Fruit fly (Drosophila melanogaster) whole organism, prepupa: ENCODE results near the gene Cdc50.
A peak's percentile ranks its signal among the peaks of the same experiment; 100 is the strongest.

Source experiments
- CG10631 ChIP-seq: fragments of 200-800 bp; sonication (Bioruptor generic); optimal IDR thresholded peaks from 2 replicates; lab custom pipeline; 2016; ENCODE audit warnings: missing biosample characterization, missing genetic modification characterization
- CG11294 ChIP-seq: fragments of 200-800 bp; sonication (Bioruptor generic); IDR thresholded peaks from 2 replicates; pipeline ENCODE4 v1.3.6; 2022; ENCODE audit warnings: missing biosample characterization, missing genetic modification characterization
- CG11902 ChIP-seq: fragments of 200-800 bp; sonication (Bioruptor generic); optimal IDR thresholded peaks from 3 replicates; lab custom pipeline; 2016; ENCODE audit warnings: missing biosample characterization, missing genetic modification characterization
- CG15336 ChIP-seq: fragments of 200-800 bp; sonication (Bioruptor generic); IDR thresholded peaks from 2 replicates; pipeline ENCODE4 v1.3.6; 2022; ENCODE audit warnings: missing biosample characterization, missing genetic modification characterization
- CG1621 ChIP-seq: fragments of 200-800 bp; sonication (Bioruptor generic); optimal IDR thresholded peaks from 3 replicates; lab custom pipeline; 2018; ENCODE audit warnings: missing biosample characterization, mild to moderate bottlenecking, missing genetic modification characterization
- CG16779 ChIP-seq: fragments of 200-800 bp; sonication (Bioruptor generic); optimal IDR thresholded peaks from 3 replicates; lab custom pipeline; 2017; ENCODE audit warnings: missing biosample characterization, mild to moderate bottlenecking, missing genetic modification characterization
- CG3032 ChIP-seq: fragments of 200-800 bp; optimal IDR thresholded peaks from 2 replicates; lab custom pipeline; 2019; ENCODE audit warnings: missing biosample characterization, mild to moderate bottlenecking, missing genetic modification characterization, moderate library complexity
- CG31627 ChIP-seq: fragments of 200-800 bp; sonication (Bioruptor generic); optimal IDR thresholded peaks from 3 replicates; lab custom pipeline; 2016; ENCODE audit warnings: missing biosample characterization, missing genetic modification characterization
- CG32006 ChIP-seq: fragments of 200-800 bp; sonication (Bioruptor generic); optimal IDR thresholded peaks from 3 replicates; lab custom pipeline; 2017; ENCODE audit warnings: missing biosample characterization, mild to moderate bottlenecking, missing genetic modification characterization
- CG34406 ChIP-seq: fragments of 200-800 bp; sonication (Bioruptor generic); optimal IDR thresholded peaks from 3 replicates; lab custom pipeline; 2016; ENCODE audit warnings: missing biosample characterization, missing genetic modification characterization
- CG3919 ChIP-seq: fragments of 200-800 bp; sonication (Bioruptor generic); optimal IDR thresholded peaks from 3 replicates; lab custom pipeline; 2016; ENCODE audit warnings: missing biosample characterization, missing genetic modification characterization
- CG6163 ChIP-seq: fragments of 200-800 bp; sonication (Bioruptor generic); IDR thresholded peaks from 3 replicates; pipeline ENCODE4 v1.3.6; 2022; ENCODE audit warnings: missing biosample characterization, missing genetic modification characterization
- CG6276 ChIP-seq: fragments of 200-800 bp; sonication (Bioruptor generic); optimal IDR thresholded peaks from 2 replicates; lab custom pipeline; 2017; ENCODE audit warnings: missing biosample characterization, mild to moderate bottlenecking, missing genetic modification characterization
- CG6792 ChIP-seq: fragments of 200-800 bp; sonication (Bioruptor generic); optimal IDR thresholded peaks from 3 replicates; lab custom pipeline; 2016; ENCODE audit warnings: missing biosample characterization, missing genetic modification characterization
- CG6808 ChIP-seq: fragments of 200-800 bp; sonication (Bioruptor generic); optimal IDR thresholded peaks from 3 replicates; lab custom pipeline; 2017; ENCODE audit warnings: missing biosample characterization, missing genetic modification characterization, mild to moderate bottlenecking, moderate library complexity, missing genetic modification reagents
- CG6854 ChIP-seq: fragments of 200-800 bp; sonication (Bioruptor generic); optimal IDR thresholded peaks from 2 replicates; lab custom pipeline; 2017; ENCODE audit warnings: missing biosample characterization, mild to moderate bottlenecking, missing genetic modification characterization
- CG8119 ChIP-seq: fragments of 200-800 bp; sonication (Bioruptor generic); IDR thresholded peaks from 3 replicates; pipeline ENCODE4 v1.3.6; 2022; ENCODE audit warnings: missing biosample characterization, missing genetic modification characterization
- CG8319 ChIP-seq: fragments of 200-800 bp; sonication (Bioruptor generic); optimal IDR thresholded peaks from 3 replicates; lab custom pipeline; 2016; ENCODE audit warnings: missing biosample characterization, missing genetic modification characterization
- CG9139 ChIP-seq: fragments of 200-800 bp; sonication (Bioruptor generic); optimal IDR thresholded peaks from 3 replicates; lab custom pipeline; 2017; ENCODE audit warnings: missing biosample characterization, mild to moderate bottlenecking, missing genetic modification characterization
- Eip75B ChIP-seq: fragments of 200-800 bp; sonication (Bioruptor generic); optimal IDR thresholded peaks from 3 replicates; lab custom pipeline; 2016; ENCODE audit warnings: missing biosample characterization, missing genetic modification characterization
- Eip78C ChIP-seq: fragments of 200-800 bp; sonication (Bioruptor generic); peaks from one replicate; lab custom pipeline; 2016; ENCODE audit warnings: missing biosample characterization, missing genetic modification characterization
- Eip93F ChIP-seq: fragments of 200-800 bp; sonication (Bioruptor generic); optimal IDR thresholded peaks from 2 replicates; lab custom pipeline; 2016; ENCODE audit warnings: missing biosample characterization, mild to moderate bottlenecking, missing genetic modification characterization
- Ets21C ChIP-seq: fragments of 200-800 bp; sonication (Bioruptor generic); optimal IDR thresholded peaks from 3 replicates; lab custom pipeline; 2016; ENCODE audit warnings: missing biosample characterization, missing genetic modification characterization
- Ets96B ChIP-seq: fragments of 200-800 bp; optimal IDR thresholded peaks from 2 replicates; lab custom pipeline; 2019; ENCODE audit warnings: missing biosample characterization, mild to moderate bottlenecking, missing genetic modification characterization, moderate library complexity
- Gug ChIP-seq: fragments of 200-800 bp; sonication (Bioruptor generic); IDR thresholded peaks from 2 replicates; pipeline ENCODE4 v1.3.6; 2022; ENCODE audit warnings: missing biosample characterization, missing genetic modification characterization
- Hr4 ChIP-seq: fragments of 200-800 bp; sonication (Bioruptor generic); optimal IDR thresholded peaks from 3 replicates; lab custom pipeline; 2016; ENCODE audit warnings: missing biosample characterization, missing genetic modification characterization
- Lpt ChIP-seq: fragments of 200-800 bp; sonication (Bioruptor generic); optimal IDR thresholded peaks from 3 replicates; lab custom pipeline; 2016; ENCODE audit warnings: missing biosample characterization, missing genetic modification characterization
- Met ChIP-seq: fragments of 200-800 bp; sonication (Bioruptor generic); optimal IDR thresholded peaks from 3 replicates; lab custom pipeline; 2016; ENCODE audit warnings: missing biosample characterization, missing genetic modification characterization
- OdsH ChIP-seq: fragments of 200-800 bp; sonication (Bioruptor generic); optimal IDR thresholded peaks from 3 replicates; lab custom pipeline; 2016; ENCODE audit warnings: missing biosample characterization, missing genetic modification characterization
- Smox ChIP-seq: fragments of 200-800 bp; sonication (Bioruptor generic); optimal IDR thresholded peaks from 3 replicates; lab custom pipeline; 2016; ENCODE audit warnings: missing biosample characterization, missing genetic modification characterization
- Sox14 ChIP-seq: fragments of 200-800 bp; sonication (Bioruptor generic); optimal IDR thresholded peaks from 3 replicates; lab custom pipeline; 2016; ENCODE audit warnings: missing biosample characterization, missing genetic modification characterization
- Sox15 ChIP-seq: fragments of 200-800 bp; sonication (Bioruptor generic); optimal IDR thresholded peaks from 3 replicates; lab custom pipeline; 2016; ENCODE audit warnings: missing biosample characterization, missing genetic modification characterization
- acj6 ChIP-seq: fragments of 200-800 bp; sonication (Bioruptor generic); optimal IDR thresholded peaks from 3 replicates; lab custom pipeline; 2016; ENCODE audit warnings: missing biosample characterization, missing genetic modification characterization
- cyc ChIP-seq: fragments of 200-800 bp; sonication (Bioruptor generic); optimal IDR thresholded peaks from 3 replicates; lab custom pipeline; 2016; ENCODE audit warnings: missing biosample characterization, missing genetic modification characterization
- dac ChIP-seq: fragments of 200-800 bp; sonication (Bioruptor generic); optimal IDR thresholded peaks from 2 replicates; lab custom pipeline; 2017; ENCODE audit warnings: missing biosample characterization, mild to moderate bottlenecking, missing genetic modification characterization
- dsx ChIP-seq: fragments of 200-800 bp; optimal IDR thresholded peaks from 3 replicates; lab custom pipeline; 2019; ENCODE audit warnings: missing biosample characterization, mild to moderate bottlenecking, missing genetic modification characterization, moderate library complexity; ENCODE audit not compliant: poor library complexity, severe bottlenecking
- eg ChIP-seq: fragments of 200-800 bp; sonication (Bioruptor generic); IDR thresholded peaks from 3 replicates; pipeline ENCODE4 v1.3.6; 2022; ENCODE audit warnings: missing biosample characterization, missing genetic modification characterization
- esn ChIP-seq: fragments of 200-800 bp; sonication (Bioruptor generic); optimal IDR thresholded peaks from 2 replicates; lab custom pipeline; 2016; ENCODE audit warnings: missing biosample characterization, mild to moderate bottlenecking, missing genetic modification characterization, moderate library complexity
- fd59A ChIP-seq: fragments of 200-800 bp; sonication (Bioruptor generic); optimal IDR thresholded peaks from 2 replicates; lab custom pipeline; 2017; ENCODE audit warnings: missing biosample characterization, mild to moderate bottlenecking, missing genetic modification characterization, missing genetic modification reagents
- fkh ChIP-seq: fragments of 200-800 bp; sonication (Bioruptor generic); optimal IDR thresholded peaks from 3 replicates; lab custom pipeline; 2017; ENCODE audit warnings: missing biosample characterization, mild to moderate bottlenecking, missing genetic modification characterization, moderate library complexity
- lz ChIP-seq: fragments of 200-800 bp; sonication (Bioruptor generic); optimal IDR thresholded peaks from 3 replicates; lab custom pipeline; 2016; ENCODE audit warnings: missing biosample characterization, missing genetic modification characterization
- net ChIP-seq: fragments of 200-800 bp; sonication (Bioruptor generic); optimal IDR thresholded peaks from 3 replicates; lab custom pipeline; 2016; ENCODE audit warnings: missing biosample characterization, missing genetic modification characterization
- pdm3 ChIP-seq: fragments of 200-800 bp; sonication (Bioruptor generic); optimal IDR thresholded peaks from 3 replicates; lab custom pipeline; 2016; ENCODE audit warnings: missing biosample characterization, missing genetic modification characterization
- salr ChIP-seq, 2 experiments: fragments of 200-800 bp; sonication (Bioruptor generic); optimal IDR thresholded peaks; 3 replicates each; lab custom pipeline; 2016 to 2018; ENCODE audit warnings: missing biosample characterization in 2 of 2, missing genetic modification characterization in 2 of 2, mild to moderate bottlenecking in 1 of 2
- spab ChIP-seq: fragments of 200-800 bp; sonication (Bioruptor generic); optimal IDR thresholded peaks from 2 replicates; lab custom pipeline; 2017; ENCODE audit warnings: missing biosample characterization, mild to moderate bottlenecking, missing genetic modification characterization, missing genetic modification reagents
- ss ChIP-seq, 2 experiments: fragments of 200-800 bp; sonication (Bioruptor generic); optimal IDR thresholded peaks; 2 replicates in 1 of 2; 3 replicates in 1 of 2; lab custom pipeline; 2017 to 2018; ENCODE audit warnings: mild to moderate bottlenecking in 2 of 2, missing biosample characterization in 2 of 2, missing genetic modification characterization in 2 of 2, moderate library complexity in 1 of 2
- svp ChIP-seq: fragments of 200-800 bp; sonication (Bioruptor generic); peaks from one replicate; lab custom pipeline; 2016; ENCODE audit warnings: missing biosample characterization, missing genetic modification characterization
- topi ChIP-seq: fragments of 200-800 bp; sonication (Bioruptor generic); optimal IDR thresholded peaks from 3 replicates; lab custom pipeline; 2016; ENCODE audit warnings: missing biosample characterization, missing genetic modification characterization
- vri ChIP-seq: fragments of 200-800 bp; sonication (Bioruptor generic); optimal IDR thresholded peaks from 3 replicates; lab custom pipeline; 2016; ENCODE audit warnings: missing biosample characterization, mild to moderate bottlenecking, missing genetic modification characterization

Cdc50 gene

dm6 chrX:16448252-16449191 is 7.4 kb upstream of the Cdc50 start, which contains the start of the genes CG34015 and eIF4H1:
Gene CG34015, minus strand, starts transcription at chrX:16448302.
Gene eIF4H1, plus strand, starts transcription at chrX:16448665.
- TF ChIP-seq CG8119 (GFP tag; lab: Robert Waterston, UW): peak; percentile 75; the same call in 2 of the 3 replicates
- TF ChIP-seq Smox (GFP tag; lab: Kevin White, UChicago): peak; percentile 11
- TF ChIP-seq Eip93F: no peak
- peak; percentile 34 for TF ChIP-seq CG6792
- peak; percentile 77; the same call in 1 of the 3 replicates for TF ChIP-seq eg (GFP tag; lab: Robert Waterston, UW)
- peak; percentile 34 for TF ChIP-seq CG34406
- TF ChIP-seq CG6808: peak; percentile 80
- peak; percentile 42 for TF ChIP-seq Met (GFP tag; lab: Kevin White, UChicago)
- peak; percentile 88 for TF ChIP-seq Eip78C
- TF ChIP-seq CG1621 (tag; lab: Kevin White, UChicago): peak; percentile 62
- TF ChIP-seq dac (GFP tag; lab: Kevin White, UChicago): peak; percentile 56
- TF ChIP-seq Ets96B (tag; lab: Kevin White, UChicago): no peak
- peak; percentile 83 for TF ChIP-seq CG9139
- TF ChIP-seq CG3032 (tag; lab: Kevin White, UChicago): no peak
- no peak for TF ChIP-seq lz (GFP tag; lab: Kevin White, UChicago)
- TF ChIP-seq CG11902 (GFP tag; lab: Kevin White, UChicago): no peak
- peak; percentile 63 for TF ChIP-seq Sox14
- TF ChIP-seq CG8319 (GFP tag; lab: Kevin White, UChicago): no peak
- peak in 1 of 2 experiments; percentile 57 for TF ChIP-seq salr (GFP tag; optimal IDR thresholded peaks at IDR 0.05; lab: Kevin White, UChicago)
- TF ChIP-seq Lpt (GFP tag; lab: Kevin White, UChicago): peak; percentile 60
- TF ChIP-seq CG32006: peak; percentile 55
- TF ChIP-seq cyc (GFP tag; lab: Kevin White, UChicago): no peak
- TF ChIP-seq CG6163 (GFP tag; lab: Robert Waterston, UW): peak; percentile 62; the same call in 2 of the 3 replicates
- peak; percentile 77 for TF ChIP-seq CG15336
- no peak for TF ChIP-seq Sox15 (GFP tag; lab: Kevin White, UChicago)
- TF ChIP-seq CG6854: peak; percentile 80
- TF ChIP-seq net: peak; percentile 61
- TF ChIP-seq CG3919: peak; percentile 8
- TF ChIP-seq CG10631 (GFP tag; lab: Kevin White, UChicago): no peak
- peak; percentile 84 for TF ChIP-seq svp (GFP tag; lab: Kevin White, UChicago)
- TF ChIP-seq Hr4 (GFP tag; lab: Kevin White, UChicago): no peak
- TF ChIP-seq CG11294 (GFP tag; lab: Robert Waterston, UW): no peak
- no peak for TF ChIP-seq Ets21C (GFP tag; lab: Kevin White, UChicago)
- TF ChIP-seq esn: peak; percentile 1
- peak; percentile 31 for TF ChIP-seq vri (GFP tag; lab: Kevin White, UChicago)
- TF ChIP-seq Gug: no peak
- peak; percentile 28 for TF ChIP-seq Eip75B
- no peak for TF ChIP-seq acj6 (GFP tag; lab: Kevin White, UChicago)
- peak; percentile 64 for TF ChIP-seq fkh
- TF ChIP-seq OdsH: peak; percentile 22
- no peak for TF ChIP-seq CG31627
- no peak for TF ChIP-seq dsx (GFP tag; lab: Kevin White, UChicago)
- TF ChIP-seq CG6276 (GFP tag; lab: Kevin White, UChicago): peak; percentile 84
- TF ChIP-seq spab (GFP tag; lab: Kevin White, UChicago): no peak
- TF ChIP-seq fd59A: peak; percentile 43
- TF ChIP-seq CG16779 (tag; lab: Kevin White, UChicago): peak; percentile 71
- peak; percentile 36 for TF ChIP-seq topi (GFP tag; lab: Kevin White, UChicago)
- peak; percentile 87 to 93 for TF ChIP-seq ss (GFP tag; optimal IDR thresholded peaks at IDR 0.05; lab: Kevin White, UChicago)
- no peak for TF ChIP-seq pdm3 (GFP tag; lab: Kevin White, UChicago)
